Worm (Caenorhabditis elegans) whole organism, L3 larva: ENCODE measurements around the gene bath-29.

Experiments
- R02D3.7 ChIP-seq: fragments of 150-350 bp; optimal IDR thresholded peaks from 2 replicates; lab custom pipeline; 2014; ENCODE audit warnings: missing biosample characterization, missing genetic modification characterization
- aly-2 ChIP-seq: fragments of 150-350 bp; optimal IDR thresholded peaks from 2 replicates; lab custom pipeline; 2014; ENCODE audit warnings: missing biosample characterization, missing genetic modification characterization
- ceh-9 ChIP-seq: sonication (generic microtip); optimal IDR thresholded peaks from 2 replicates; lab custom pipeline; 2018; ENCODE audit warnings: missing biosample characterization, missing genetic modification characterization
- daf-12 ChIP-seq: fragments of 150-350 bp; optimal IDR thresholded peaks from 2 replicates; lab custom pipeline; 2014; ENCODE audit warnings: missing biosample characterization, missing genetic modification reagents, missing genetic modification characterization
- egl-27 ChIP-seq: sonication (generic microtip); optimal IDR thresholded peaks from 4 replicates; lab custom pipeline; 2017; ENCODE audit warnings: missing biosample characterization, missing genetic modification reagents, missing genetic modification characterization
- egl-5 ChIP-seq: fragments of 150-350 bp; optimal IDR thresholded peaks from 2 replicates; lab custom pipeline; 2017; ENCODE audit warnings: missing biosample characterization, missing genetic modification reagents, missing genetic modification characterization, inconsistent platforms
- elt-1 ChIP-seq: fragments of 150-350 bp; optimal IDR thresholded peaks from 2 replicates; lab custom pipeline; 2014; ENCODE audit warnings: missing biosample characterization, missing genetic modification characterization
- elt-2 ChIP-seq: sonication (generic microtip); optimal IDR thresholded peaks from 2 replicates; lab custom pipeline; 2016; ENCODE audit warnings: missing genetic modification reagents, mild to moderate bottlenecking, missing genetic modification characterization, missing compliant biosample characterization
- elt-3 ChIP-seq, 3 experiments: fragments of 150-350 bp in 1 of 3; sonication (generic microtip) in 2 of 3; optimal IDR thresholded peaks; 2 replicates in 2 of 3; 4 replicates in 1 of 3; lab custom pipeline; 2014 to 2017; ENCODE audit warnings: missing biosample characterization in 3 of 3, missing genetic modification characterization in 3 of 3
- eor-1 ChIP-seq, 2 experiments: fragments of 150-350 bp; optimal IDR thresholded peaks; 2 replicates each; lab custom pipeline; 2014 to 2018; ENCODE audit warnings: missing biosample characterization in 2 of 2, missing genetic modification characterization in 2 of 2
- fkh-10 ChIP-seq: sonication (generic microtip); optimal IDR thresholded peaks from 2 replicates; lab custom pipeline; 2017; ENCODE audit warnings: missing biosample characterization, missing genetic modification reagents, missing genetic modification characterization
- fos-1 ChIP-seq: fragments of 150-350 bp; optimal IDR thresholded peaks from 2 replicates; lab custom pipeline; 2014; ENCODE audit warnings: missing biosample characterization, missing genetic modification characterization
- hmg-11 ChIP-seq: sonication (generic microtip); optimal IDR thresholded peaks from 2 replicates; lab custom pipeline; 2016; ENCODE audit warnings: missing genetic modification characterization, missing compliant biosample characterization
- jun-1 ChIP-seq: fragments of 150-350 bp; optimal IDR thresholded peaks from 2 replicates; lab custom pipeline; 2014; ENCODE audit warnings: missing biosample characterization, missing genetic modification reagents, missing genetic modification characterization
- lin-15B ChIP-seq: fragments of 150-350 bp; optimal IDR thresholded peaks from 2 replicates; lab custom pipeline; 2014; ENCODE audit warnings: missing biosample characterization, missing genetic modification characterization
- lin-39 ChIP-seq: fragments of 150-350 bp; optimal IDR thresholded peaks from 2 replicates; lab custom pipeline; 2018; ENCODE audit warnings: missing biosample characterization, missing genetic modification reagents, missing genetic modification characterization
- lsy-12 ChIP-seq: sonication (generic microtip); optimal IDR thresholded peaks from 2 replicates; lab custom pipeline; 2016; ENCODE audit warnings: mild to moderate bottlenecking, missing genetic modification characterization, missing compliant biosample characterization
- mdl-1 ChIP-seq: fragments of 150-350 bp; optimal IDR thresholded peaks from 2 replicates; lab custom pipeline; 2014; ENCODE audit warnings: missing biosample characterization, missing genetic modification characterization
- nhr-12 ChIP-seq: fragments of 150-350 bp; optimal IDR thresholded peaks from 2 replicates; lab custom pipeline; 2014; ENCODE audit warnings: missing biosample characterization, missing genetic modification characterization
- nhr-23 ChIP-seq: fragments of 150-350 bp; optimal IDR thresholded peaks from 2 replicates; lab custom pipeline; 2014; ENCODE audit warnings: missing biosample characterization, missing genetic modification reagents, missing genetic modification characterization
- nhr-25 ChIP-seq: sonication (generic microtip); optimal IDR thresholded peaks from 2 replicates; lab custom pipeline; 2017; ENCODE audit warnings: missing biosample characterization, missing genetic modification characterization
- nhr-28 ChIP-seq: fragments of 150-350 bp; optimal IDR thresholded peaks from 2 replicates; lab custom pipeline; 2014; ENCODE audit warnings: missing biosample characterization, missing genetic modification characterization
- nhr-43 ChIP-seq: sonication (generic microtip); optimal IDR thresholded peaks from 2 replicates; lab custom pipeline; 2016; ENCODE audit warnings: mild to moderate bottlenecking, missing genetic modification characterization, missing compliant biosample characterization; ENCODE audit not compliant: poor library complexity, severe bottlenecking
- nhr-76 ChIP-seq: fragments of 150-350 bp; sonication (generic microtip); optimal IDR thresholded peaks from 5 replicates; lab custom pipeline; 2014; ENCODE audit warnings: missing biosample characterization, missing genetic modification characterization
- pha-4 ChIP-seq: fragments of 150-350 bp; optimal IDR thresholded peaks from 2 replicates; lab custom pipeline; 2014; ENCODE audit warnings: missing biosample characterization, missing genetic modification reagents, missing genetic modification characterization
- pqm-1 ChIP-seq: fragments of 150-350 bp; optimal IDR thresholded peaks from 2 replicates; lab custom pipeline; 2017; ENCODE audit warnings: missing biosample characterization, missing genetic modification characterization, inconsistent platforms
- sea-2 ChIP-seq: fragments of 150-350 bp; sonication (generic microtip); optimal IDR thresholded peaks from 4 replicates; lab custom pipeline; 2014; ENCODE audit warnings: missing biosample characterization, missing genetic modification reagents, missing genetic modification characterization
- skn-1 ChIP-seq: fragments of 150-350 bp; optimal IDR thresholded peaks from 2 replicates; lab custom pipeline; 2014; ENCODE audit warnings: missing biosample characterization, missing genetic modification characterization
- tbx-2 ChIP-seq: sonication (generic microtip); optimal IDR thresholded peaks from 2 replicates; lab custom pipeline; 2016; ENCODE audit warnings: mild to moderate bottlenecking, missing genetic modification characterization, missing compliant biosample characterization
- unc-39 ChIP-seq: sonication (generic microtip); optimal IDR thresholded peaks from 4 replicates; lab custom pipeline; 2017; ENCODE audit warnings: missing biosample characterization, missing genetic modification characterization
- unc-62 ChIP-seq: fragments of 150-350 bp; sonication (generic microtip); optimal IDR thresholded peaks from 4 replicates; lab custom pipeline; 2014; ENCODE audit warnings: missing biosample characterization, missing genetic modification reagents, missing genetic modification characterization
- zag-1 ChIP-seq: fragments of 150-350 bp; optimal IDR thresholded peaks from 2 replicates; lab custom pipeline; 2014; ENCODE audit warnings: missing biosample characterization, missing genetic modification characterization
- ztf-11 ChIP-seq: fragments of 150-350 bp; optimal IDR thresholded peaks from 2 replicates; lab custom pipeline; 2014; ENCODE audit warnings: missing biosample characterization, missing genetic modification characterization

bath-29 gene

ce11 chrII:3375302-3375701 lies 26.9 kb downstream of the bath-29 start:
- TF ChIP-seq nhr-76 (tag; lab: Kevin White, UChicago) (no peak), fkh-10 (GFP tag; lab: Kevin White, UChicago) (no peak), lsy-12 (tag; lab: Kevin White, UChicago) (no peak)
- TF ChIP-seq, all 47 proteins: peak for 0

ce11 chrII:3376789-3377188 lies 28.4 kb downstream of the bath-29 start, which contains the start of gene bath-9:
Gene bath-9, plus strand, starts transcription at chrII:3377089.
- no peak for TF ChIP-seq jun-1 (tag; lab: Kevin White, UChicago)
- no peak for TF ChIP-seq lin-15B (tag; lab: Kevin White, UChicago)
- TF ChIP-seq lsy-12 (tag; lab: Kevin White, UChicago) = no peak
- TF ChIP-seq mdl-1 (tag; lab: Kevin White, UChicago) = no peak
- no peak for TF ChIP-seq aly-2
- no peak for TF ChIP-seq unc-62
- no peak for TF ChIP-seq R02D3.7 (tag; lab: Kevin White, UChicago)
- TF ChIP-seq pqm-1 (tag; lab: Kevin White, UChicago) = no peak
- no peak for TF ChIP-seq ceh-9 (tag; lab: Kevin White, UChicago)
- no peak for TF ChIP-seq eor-1 (tag; optimal IDR thresholded peaks at IDR 0.05; lab: Kevin White, UChicago)
- no peak for TF ChIP-seq zag-1 (tag; lab: Kevin White, UChicago)
- TF ChIP-seq hmg-11 (tag; lab: Kevin White, UChicago) = no peak
- no peak for TF ChIP-seq lin-39 (tag; lab: Kevin White, UChicago)
- no peak for TF ChIP-seq skn-1 (tag; lab: Kevin White, UChicago)
- no peak for TF ChIP-seq daf-12
- TF ChIP-seq nhr-43 (tag; lab: Kevin White, UChicago) = no peak

- no peak for TF ChIP-seq fkh-10 (GFP tag; lab: Kevin White, UChicago)
- TF ChIP-seq hmg-11 (tag; lab: Kevin White, UChicago) = no peak
- no peak for TF ChIP-seq ztf-11 (tag; lab: Kevin White, UChicago)
- no peak for TF ChIP-seq elt-2 (tag; lab: Kevin White, UChicago)
- TF ChIP-seq sea-2 = no peak
- TF ChIP-seq pqm-1 (tag; lab: Kevin White, UChicago) = no peak
- TF ChIP-seq lin-39 (tag; lab: Kevin White, UChicago) = no peak
- no peak for TF ChIP-seq lin-15B (tag; lab: Kevin White, UChicago)
- TF ChIP-seq unc-39 (tag; lab: Kevin White, UChicago) = no peak
- no peak for TF ChIP-seq nhr-12 (tag; lab: Kevin White, UChicago)
- TF ChIP-seq nhr-23 (tag; lab: Kevin White, UChicago) = no peak
- TF ChIP-seq egl-5 (tag; lab: Kevin White, UChicago) = no peak
Measured at ce11 chrII:3378275-3378674, 29.9 kb downstream of the bath-29 start, which contains the start of gene Y49F6C.2. Gene Y49F6C.2, plus strand, starts transcription at chrII:3378575.

- TF ChIP-seq nhr-23 (tag; lab: Kevin White, UChicago) (no peak), egl-27 (tag; lab: Kevin White, UChicago) (no peak), nhr-28 (tag; lab: Kevin White, UChicago) (no peak), elt-3 (tag; optimal IDR thresholded peaks at IDR 0.05; lab: Kevin White, UChicago) (no peak), pha-4 (tag; lab: Kevin White, UChicago) (no peak), R02D3.7 (tag; lab: Kevin White, UChicago) (no peak), mdl-1 (tag; lab: Kevin White, UChicago) (no peak), fos-1 (tag; lab: Kevin White, UChicago) (no peak), nhr-25 (tag; lab: Kevin White, UChicago) (no peak)
Measured at ce11 chrII:3381510-3381909, 33.1 kb downstream of the bath-29 start, which contains the start of gene T06D4.1. Gene T06D4.1, plus strand, starts transcription at chrII:3381830.

ce11 chrII:3383116-3383515 lies 34.8 kb downstream of the bath-29 start:
- TF ChIP-seq R02D3.7 (tag; lab: Kevin White, UChicago) (no peak), lsy-12 (tag; lab: Kevin White, UChicago) (no peak), elt-1 (tag; lab: Kevin White, UChicago) (no peak), mdl-1 (tag; lab: Kevin White, UChicago) (no peak), pha-4 (tag; lab: Kevin White, UChicago) (no peak), elt-3 (tag; optimal IDR thresholded peaks at IDR 0.05; lab: Kevin White, UChicago) (no peak), elt-2 (tag; lab: Kevin White, UChicago) (no peak), aly-2 (no peak), tbx-2 (no peak), unc-39 (tag; lab: Kevin White, UChicago) (no peak), nhr-76 (tag; lab: Kevin White, UChicago) (no peak)
- TF ChIP-seq, all 47 proteins: peak for 0
